Fruit fly (Drosophila melanogaster) S2 (cell line): ENCODE measurements around the gene CG32855.

Experiments
- CG8478 ChIP-seq: fragments of >200 bp; optimal IDR thresholded peaks from 2 replicates; lab custom pipeline; 2018
- CTCF ChIP-seq, 2 experiments: fragments of >200 bp; optimal IDR thresholded peaks; 2 replicates each; lab custom pipeline; 2018

- TF ChIP-seq CG8478 = no peak
- no peak for TF ChIP-seq CTCF (optimal IDR thresholded peaks at IDR 0.05; lab: Kevin White, UChicago)
Measured at dm6 chr3R:16094011-16094729, 13.4 kb upstream of the CG32855 start.
